Fruit fly (Drosophila melanogaster): Measurements from ENCODE around the gene CG46304.

CG46304 gene

dm6 chr2L:18979407-18979806 lies 33.3 kb downstream of the CG46304 start:
- TF ChIP-seq Ets96B (tag; optimal IDR thresholded peaks at IDR 0.05) = no peak
- TF ChIP-seq ss (GFP tag; optimal IDR thresholded peaks at IDR 0.05) = peak in 1 of 2 experiments; percentile 81
- TF ChIP-seq topi (GFP tag; optimal IDR thresholded peaks at IDR 0.05) = no peak
- no peak for TF ChIP-seq Eip75B (GFP tag; optimal IDR thresholded peaks at IDR 0.05)

dm6 chr2L:18980982-18981381 lies 34.9 kb downstream of the CG46304 start:
- TF ChIP-seq CG15336 (GFP tag; IDR thresholded peaks at IDR 0.05) (peak; percentile 61), CG8319 (GFP tag; optimal IDR thresholded peaks at IDR 0.05) (no peak), CG32006 (GFP tag; optimal IDR thresholded peaks at IDR 0.05) (peak; percentile 42), CG6276 (GFP tag; optimal IDR thresholded peaks at IDR 0.05) (peak; percentile 37), Hr4 (GFP tag; optimal IDR thresholded peaks at IDR 0.05) (peak; percentile 24), cyc (GFP tag; optimal IDR thresholded peaks at IDR 0.05) (no peak), CG8119 (GFP tag; IDR thresholded peaks at IDR 0.05) (peak; percentile 42; the same call in 2 of the 3 replicates), CG11294 (GFP tag; IDR thresholded peaks at IDR 0.05) (peak; percentile 34; the same call in 1 of the 2 replicates), pdm3 (GFP tag; optimal IDR thresholded peaks at IDR 0.05) (peak; percentile 11), eg (GFP tag; IDR thresholded peaks at IDR 0.05) (peak; percentile 72), CG3919 (GFP tag; optimal IDR thresholded peaks at IDR 0.05) (no peak), Eip78C (GFP tag) (peak; percentile 45)

- TF ChIP-seq fkh (GFP tag; optimal IDR thresholded peaks at IDR 0.05) (peak; percentile 1), spab (GFP tag; optimal IDR thresholded peaks at IDR 0.05) (no peak), CG4318 (GFP tag; optimal IDR thresholded peaks at IDR 0.05) (no peak), acj6 (GFP tag; optimal IDR thresholded peaks at IDR 0.05) (no peak)
These were observed 35.4 kb downstream of the CG46304 start for dm6 chr2L:18981484-18981883.

dm6 chr2L:18981947-18982579 lies 36.0 kb downstream of the CG46304 start:
- peak; percentile 30 for TF ChIP-seq Met (GFP tag; optimal IDR thresholded peaks at IDR 0.05)
- TF ChIP-seq Smox (GFP tag; optimal IDR thresholded peaks at IDR 0.05) = peak; percentile 21
- peak; percentile 77 for TF ChIP-seq CG11294 (GFP tag; IDR thresholded peaks at IDR 0.05)
- TF ChIP-seq CG11762 (GFP tag; optimal IDR thresholded peaks at IDR 0.05; ENCODE audit: insufficient read depth) = peak; percentile 26
- TF ChIP-seq CG34406 (GFP tag; optimal IDR thresholded peaks at IDR 0.05) = peak; percentile 51
- TF ChIP-seq net (GFP tag; optimal IDR thresholded peaks at IDR 0.05) = peak; percentile 72
- peak; percentile 57 for TF ChIP-seq CG16779 (tag; optimal IDR thresholded peaks at IDR 0.05)
- peak; percentile 8 for TF ChIP-seq topi (GFP tag; optimal IDR thresholded peaks at IDR 0.05)
- peak; percentile 65 for TF ChIP-seq Eip75B (GFP tag; optimal IDR thresholded peaks at IDR 0.05)
- TF ChIP-seq pdm3 (GFP tag; optimal IDR thresholded peaks at IDR 0.05) = peak; percentile 73
- peak; percentile 21 for TF ChIP-seq lz (GFP tag; optimal IDR thresholded peaks at IDR 0.05)
- peak; percentile 69 for TF ChIP-seq dsx (GFP tag; optimal IDR thresholded peaks at IDR 0.05; ENCODE audit: poor library complexity, severe bottlenecking)
- TF ChIP-seq Hr39 (GFP tag; optimal IDR thresholded peaks at IDR 0.05) = peak; percentile 4
- TF ChIP-seq CG10669 (GFP tag; optimal IDR thresholded peaks at IDR 0.05) = peak; percentile 57
- peak; percentile 54 for TF ChIP-seq CG1621 (tag; optimal IDR thresholded peaks at IDR 0.05)
- TF ChIP-seq CG8119 (GFP tag; IDR thresholded peaks at IDR 0.05) = peak; percentile 90
- no peak for TF ChIP-seq CG9139 (GFP tag; optimal IDR thresholded peaks at IDR 0.05)
- peak; percentile 81 for TF ChIP-seq Gug (GFP tag; IDR thresholded peaks at IDR 0.05)
- TF ChIP-seq CG3919 (GFP tag; optimal IDR thresholded peaks at IDR 0.05) = peak; percentile 66
- peak; percentile 49 for TF ChIP-seq CG8632 (GFP tag; optimal IDR thresholded peaks at IDR 0.05)
- no peak for TF ChIP-seq Ets21C (GFP tag; optimal IDR thresholded peaks at IDR 0.05)
- peak; percentile 71 for TF ChIP-seq CG4318 (GFP tag; optimal IDR thresholded peaks at IDR 0.05)
- TF ChIP-seq CG32006 (GFP tag; optimal IDR thresholded peaks at IDR 0.05) = peak; percentile 89
- peak; percentile 63 for TF ChIP-seq dac (GFP tag; optimal IDR thresholded peaks at IDR 0.05)
- TF ChIP-seq ss (GFP tag; optimal IDR thresholded peaks at IDR 0.05) = peak; percentile 34 to 57
- peak; percentile 10 for TF ChIP-seq Sox15 (GFP tag; optimal IDR thresholded peaks at IDR 0.05)
- peak; percentile 69 for TF ChIP-seq CG3032 (tag; optimal IDR thresholded peaks at IDR 0.05)
- TF ChIP-seq Sox14 (GFP tag; optimal IDR thresholded peaks at IDR 0.05) = peak; percentile 51
- TF ChIP-seq CG10631 (GFP tag; optimal IDR thresholded peaks at IDR 0.05) = peak; percentile 70
- peak; percentile 64 for TF ChIP-seq Ets96B (tag; optimal IDR thresholded peaks at IDR 0.05)
- peak; percentile 93 for TF ChIP-seq CG15336 (GFP tag; IDR thresholded peaks at IDR 0.05)
- TF ChIP-seq CG7368 (GFP tag; optimal IDR thresholded peaks at IDR 0.05) = peak; percentile 36
- peak; percentile 16 for TF ChIP-seq Sox102F (GFP tag; optimal IDR thresholded peaks at IDR 0.05)
- peak; percentile 76 for TF ChIP-seq achi (GFP tag; optimal IDR thresholded peaks at IDR 0.05)
- TF ChIP-seq fd59A (GFP tag; optimal IDR thresholded peaks at IDR 0.05) = peak; percentile 61
